Worm (Caenorhabditis elegans): ENCODE results near the gene srw-53.

The srw-53 gene

ce11 chrV:15955497-15955896 is 12.3 kb downstream of the srw-53 start, which contains the start of gene srh-186:
Gene srh-186, plus strand, starts transcription at chrV:15955797.
- TF ChIP-seq hmg-4 (GFP tag; optimal IDR thresholded peaks at IDR 0.05) (no peak), ama-1 (optimal IDR thresholded peaks at IDR 0.05) (no peak), B0310.2 (tag; optimal IDR thresholded peaks at IDR 0.05) (no peak), ceh-36 (tag; optimal IDR thresholded peaks at IDR 0.05) (no peak), F13C5.2 (tag; optimal IDR thresholded peaks at IDR 0.05) (no peak), tbx-11 (GFP tag; IDR thresholded peaks at IDR 0.05) (no peak)

- no peak for TF ChIP-seq sea-1 (GFP tag; conservative IDR thresholded peaks at IDR 0.05)
- TF ChIP-seq B0310.2 (tag; optimal IDR thresholded peaks at IDR 0.05), result no peak
- TF ChIP-seq hmg-4 (GFP tag; optimal IDR thresholded peaks at IDR 0.05), result no peak
- TF ChIP-seq tbx-11 (GFP tag; IDR thresholded peaks at IDR 0.05), result no peak
- no peak for TF ChIP-seq scrt-1 (GFP tag; IDR thresholded peaks at IDR 0.05)
- no peak for TF ChIP-seq ceh-36 (tag; optimal IDR thresholded peaks at IDR 0.05)
- TF ChIP-seq ama-1 (optimal IDR thresholded peaks at IDR 0.05), result no peak
- no peak for TF ChIP-seq pes-1 (GFP tag; IDR thresholded peaks at IDR 0.05)
- no peak for TF ChIP-seq tra-4 (tag; optimal IDR thresholded peaks at IDR 0.05)
- TF ChIP-seq tbx-37 (GFP tag; conservative IDR thresholded peaks at IDR 0.05), result no peak
- TF ChIP-seq hnd-1 (tag; optimal IDR thresholded peaks at IDR 0.05), result no peak
- TF ChIP-seq aly-1 (tag; optimal IDR thresholded peaks at IDR 0.05), result no peak
- TF ChIP-seq F13C5.2 (tag; optimal IDR thresholded peaks at IDR 0.05), result no peak
- no peak for TF ChIP-seq ets-7 (tag; optimal IDR thresholded peaks at IDR 0.05)
- no peak for TF ChIP-seq hmbx-1 (tag; optimal IDR thresholded peaks at IDR 0.05)
Measured at ce11 chrV:15957098-15957497, 13.9 kb downstream of the srw-53 start, which contains the start of gene F36G9.3. Gene F36G9.3, plus strand, starts transcription at chrV:15957398.

ce11 chrV:15959456-15959855 is 16.2 kb downstream of the srw-53 start:
- TF ChIP-seq pes-1 (GFP tag; IDR thresholded peaks at IDR 0.05) (no peak), ets-7 (tag; optimal IDR thresholded peaks at IDR 0.05) (no peak), hnd-1 (tag; optimal IDR thresholded peaks at IDR 0.05) (no peak), hmbx-1 (tag; optimal IDR thresholded peaks at IDR 0.05) (no peak), F13C5.2 (tag; optimal IDR thresholded peaks at IDR 0.05) (no peak), tbx-11 (GFP tag; IDR thresholded peaks at IDR 0.05) (no peak), ceh-36 (tag; optimal IDR thresholded peaks at IDR 0.05) (no peak), ceh-13 (GFP tag; optimal IDR thresholded peaks at IDR 0.05) (no peak), B0310.2 (tag; optimal IDR thresholded peaks at IDR 0.05) (no peak), hmg-4 (GFP tag; optimal IDR thresholded peaks at IDR 0.05) (no peak), flt-1 (GFP tag; IDR thresholded peaks at IDR 0.05) (no peak), scrt-1 (GFP tag; IDR thresholded peaks at IDR 0.05) (no peak), ama-1 (optimal IDR thresholded peaks at IDR 0.05) (no peak), aly-1 (tag; optimal IDR thresholded peaks at IDR 0.05) (no peak), sea-1 (GFP tag; conservative IDR thresholded peaks at IDR 0.05) (no peak), tbx-37 (GFP tag; conservative IDR thresholded peaks at IDR 0.05) (no peak), tra-4 (tag; optimal IDR thresholded peaks at IDR 0.05) (no peak)

ce11 chrV:15965114-15965513 is 21.9 kb downstream of the srw-53 start, which contains the start of gene sri-2:
Gene sri-2, minus strand, starts transcription at chrV:15965214.
- TF ChIP-seq aly-1 (tag; optimal IDR thresholded peaks at IDR 0.05) (no peak), ets-7 (tag; optimal IDR thresholded peaks at IDR 0.05) (no peak), ceh-13 (GFP tag; optimal IDR thresholded peaks at IDR 0.05) (no peak), scrt-1 (GFP tag; IDR thresholded peaks at IDR 0.05) (no peak)

- TF ChIP-seq tra-4 (tag; optimal IDR thresholded peaks at IDR 0.05), result no peak
- TF ChIP-seq F13C5.2 (tag; optimal IDR thresholded peaks at IDR 0.05), result no peak
- TF ChIP-seq scrt-1 (GFP tag; IDR thresholded peaks at IDR 0.05), result no peak
- TF ChIP-seq tbx-37 (GFP tag; conservative IDR thresholded peaks at IDR 0.05), result no peak
- no peak for TF ChIP-seq hmg-4 (GFP tag; optimal IDR thresholded peaks at IDR 0.05)
- TF ChIP-seq hnd-1 (tag; optimal IDR thresholded peaks at IDR 0.05), result no peak
- no peak for TF ChIP-seq ceh-13 (GFP tag; optimal IDR thresholded peaks at IDR 0.05)
- no peak for TF ChIP-seq ets-7 (tag; optimal IDR thresholded peaks at IDR 0.05)
- TF ChIP-seq ama-1 (optimal IDR thresholded peaks at IDR 0.05), result no peak
- no peak for TF ChIP-seq ceh-36 (tag; optimal IDR thresholded peaks at IDR 0.05)
- TF ChIP-seq B0310.2 (tag; optimal IDR thresholded peaks at IDR 0.05), result no peak
- no peak for TF ChIP-seq tbx-11 (GFP tag; IDR thresholded peaks at IDR 0.05)
- TF ChIP-seq sea-1 (GFP tag; conservative IDR thresholded peaks at IDR 0.05), result no peak
- TF ChIP-seq flt-1 (GFP tag; IDR thresholded peaks at IDR 0.05), result no peak
Measured at ce11 chrV:15967542-15967941, 24.3 kb downstream of the srw-53 start, which contains the start of gene sri-1. Gene sri-1, minus strand, starts transcription at chrV:15967642.

- no peak for TF ChIP-seq tra-4 (tag; optimal IDR thresholded peaks at IDR 0.05)
- TF ChIP-seq tbx-37 (GFP tag; conservative IDR thresholded peaks at IDR 0.05), result no peak
- TF ChIP-seq F13C5.2 (tag; optimal IDR thresholded peaks at IDR 0.05), result no peak
- no peak for TF ChIP-seq ama-1 (optimal IDR thresholded peaks at IDR 0.05)
- no peak for TF ChIP-seq tbx-11 (GFP tag; IDR thresholded peaks at IDR 0.05)
- no peak for TF ChIP-seq hmbx-1 (tag; optimal IDR thresholded peaks at IDR 0.05)
- no peak for TF ChIP-seq ceh-36 (tag; optimal IDR thresholded peaks at IDR 0.05)
Measured at ce11 chrV:15969653-15970052, 26.4 kb downstream of the srw-53 start, which contains the start of gene F36G9.7. Gene F36G9.7, minus strand, starts transcription at chrV:15969753.

ce11 chrV:15970820-15971219 is 27.6 kb downstream of the srw-53 start:
- TF ChIP-seq ets-7 (tag; optimal IDR thresholded peaks at IDR 0.05) (no peak), pes-1 (GFP tag; IDR thresholded peaks at IDR 0.05) (no peak), hmbx-1 (tag; optimal IDR thresholded peaks at IDR 0.05) (no peak), tbx-11 (GFP tag; IDR thresholded peaks at IDR 0.05) (no peak), ceh-36 (tag; optimal IDR thresholded peaks at IDR 0.05) (no peak), tra-4 (tag; optimal IDR thresholded peaks at IDR 0.05) (no peak), hmg-4 (GFP tag; optimal IDR thresholded peaks at IDR 0.05) (no peak), flt-1 (GFP tag; IDR thresholded peaks at IDR 0.05) (no peak), ama-1 (optimal IDR thresholded peaks at IDR 0.05) (no peak), aly-1 (tag; optimal IDR thresholded peaks at IDR 0.05) (no peak), scrt-1 (GFP tag; IDR thresholded peaks at IDR 0.05) (no peak), ceh-13 (GFP tag; optimal IDR thresholded peaks at IDR 0.05) (no peak), B0310.2 (tag; optimal IDR thresholded peaks at IDR 0.05) (no peak), F13C5.2 (tag; optimal IDR thresholded peaks at IDR 0.05) (no peak)

- TF ChIP-seq tbx-11 (GFP tag; IDR thresholded peaks at IDR 0.05) (no peak), scrt-1 (GFP tag; IDR thresholded peaks at IDR 0.05) (no peak), hnd-1 (tag; optimal IDR thresholded peaks at IDR 0.05) (no peak), tbx-37 (GFP tag; conservative IDR thresholded peaks at IDR 0.05) (no peak), B0310.2 (tag; optimal IDR thresholded peaks at IDR 0.05) (no peak), flt-1 (GFP tag; IDR thresholded peaks at IDR 0.05) (no peak), ets-7 (tag; optimal IDR thresholded peaks at IDR 0.05) (no peak), tra-4 (tag; optimal IDR thresholded peaks at IDR 0.05) (no peak), aly-1 (tag; optimal IDR thresholded peaks at IDR 0.05) (no peak), ceh-36 (tag; optimal IDR thresholded peaks at IDR 0.05) (no peak), sea-1 (GFP tag; conservative IDR thresholded peaks at IDR 0.05) (no peak), ama-1 (optimal IDR thresholded peaks at IDR 0.05) (no peak), F13C5.2 (tag; optimal IDR thresholded peaks at IDR 0.05) (no peak), hmg-4 (GFP tag; optimal IDR thresholded peaks at IDR 0.05) (no peak), pes-1 (GFP tag; IDR thresholded peaks at IDR 0.05) (no peak), hmbx-1 (tag; optimal IDR thresholded peaks at IDR 0.05) (no peak), ceh-13 (GFP tag; optimal IDR thresholded peaks at IDR 0.05) (no peak)
Measured at ce11 chrV:15972484-15972883, 29.3 kb downstream of the srw-53 start, which contains the start of gene sru-23. Gene sru-23, minus strand, starts transcription at chrV:15972584.
